Worm (Caenorhabditis elegans) whole organism, young adult: ENCODE measurements around the gene grd-12.

Experiments
- F33H1.4 ChIP-seq: fragments of 200-800 bp; sonication (Bioruptor generic); IDR thresholded peaks from 2 replicates; pipeline ENCODE4 v1.3.6; 2022; ENCODE audit warnings: missing genetic modification reagents, missing genetic modification characterization, missing compliant biosample characterization
- ama-1 ChIP-seq, 3 experiments: fragments of 150-350 bp in 1 of 3; sonication (generic microtip) in 2 of 3; optimal IDR thresholded peaks; 2 replicates each; lab custom pipeline; 2014 to 2018; ENCODE audit warnings: missing biosample characterization in 2 of 3, missing genetic modification characterization in 2 of 3, missing genetic modification reagents in 2 of 3
- attf-5 ChIP-seq: fragments of 200-800 bp; sonication (Bioruptor generic); optimal IDR thresholded peaks from 2 replicates; lab custom pipeline; 2018; ENCODE audit warnings: mild to moderate bottlenecking, missing genetic modification characterization, missing compliant biosample characterization
- attf-6 ChIP-seq: fragments of 200-800 bp; sonication (Bioruptor generic); IDR thresholded peaks from 2 replicates; pipeline ENCODE4 v1.3.6; 2022; ENCODE audit warnings: missing genetic modification reagents, missing genetic modification characterization, missing compliant biosample characterization
- ceh-58 ChIP-seq: fragments of 200-800 bp; sonication (Bioruptor generic); IDR thresholded peaks from 2 replicates; pipeline ENCODE4 v1.3.6; 2022; ENCODE audit warnings: missing genetic modification characterization, missing compliant biosample characterization
- gei-17 ChIP-seq: fragments of 200-800 bp; sonication (Bioruptor generic); optimal IDR thresholded peaks from 2 replicates; lab custom pipeline; 2018; ENCODE audit warnings: mild to moderate bottlenecking, missing genetic modification characterization, missing compliant biosample characterization
- hlh-12 ChIP-seq: sonication (generic microtip); optimal IDR thresholded peaks from 2 replicates; lab custom pipeline; 2016; ENCODE audit warnings: missing genetic modification characterization, missing compliant biosample characterization
- nhr-80 ChIP-seq: sonication (generic microtip); optimal IDR thresholded peaks from 2 replicates; lab custom pipeline; 2016; ENCODE audit warnings: missing genetic modification characterization, missing compliant biosample characterization
- pha-4 ChIP-seq: fragments of 150-350 bp; sonication (generic microtip); optimal IDR thresholded peaks from 2 replicates; lab custom pipeline; 2014; ENCODE audit warnings: missing biosample characterization, missing genetic modification reagents, missing genetic modification characterization
- snpc-4 ChIP-seq, 5 experiments: fragments of 150-350 bp in 1 of 5; sonication (generic microtip) in 4 of 5; optimal IDR thresholded peaks; 2 replicates each; lab custom pipeline; 2014 to 2018; ENCODE audit warnings: missing genetic modification characterization in 5 of 5, missing biosample characterization in 3 of 5, antibody characterized with exemption in 2 of 5, mild to moderate bottlenecking in 2 of 5, missing compliant biosample characterization in 2 of 5, missing genotype in 2 of 5, moderate library complexity in 2 of 5, missing genetic modification reagents in 1 of 5
- unc-130 ChIP-seq: sonication (generic microtip); optimal IDR thresholded peaks from 2 replicates; lab custom pipeline; 2016; ENCODE audit warnings: missing genetic modification reagents, missing genetic modification characterization, missing compliant biosample characterization
- zfh-2 ChIP-seq: fragments of 200-800 bp; sonication (Bioruptor generic); conservative IDR thresholded peaks from 2 replicates; pipeline ENCODE4 v1.3.6; 2022; ENCODE audit warnings: missing genetic modification reagents, missing genetic modification characterization, missing compliant biosample characterization

DNA sequence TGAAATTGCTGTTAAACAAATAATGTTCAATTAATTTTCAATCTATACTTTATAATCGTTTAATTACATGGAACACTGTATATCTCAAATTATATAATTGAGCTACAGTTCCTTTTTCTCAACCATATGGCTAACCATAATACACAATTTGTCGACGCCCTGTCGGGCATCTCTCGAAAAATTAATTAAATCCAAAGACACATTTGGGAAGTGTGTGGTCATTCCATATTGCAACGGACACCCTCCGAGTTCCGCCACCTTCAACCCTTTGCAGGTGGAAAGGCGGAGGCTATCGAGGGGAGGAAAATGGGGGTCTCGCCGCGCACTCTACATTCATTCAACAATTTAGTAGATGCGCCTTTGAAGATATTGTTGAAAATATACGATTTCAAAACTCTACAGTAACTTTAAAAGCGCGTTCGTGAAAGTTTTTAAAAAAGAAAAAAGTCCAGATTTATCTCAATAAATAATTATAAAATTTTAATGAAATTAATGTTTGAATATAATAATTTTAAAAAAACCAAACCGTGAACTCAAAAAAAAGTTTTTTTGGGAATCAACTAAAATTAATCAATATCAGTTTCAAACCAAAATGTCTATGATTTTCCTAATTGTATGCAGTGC is 50.7 kb downstream of the grd-12 start, which contains the start of gene F14H8.8:
- TF ChIP-seq attf-5 (GFP tag; lab: Kevin White, UChicago) (no peak), nhr-80 (tag; lab: Kevin White, UChicago) (no peak), hlh-12 (tag; lab: Kevin White, UChicago) (no peak), attf-6 (GFP tag; lab: Robert Waterston, UW) (peak; percentile 72), snpc-4 (GFP tag; optimal IDR thresholded peaks at IDR 0.05; lab: Kevin White, UChicago) (peak; percentile 96), snpc-4 (tag; optimal IDR thresholded peaks at IDR 0.05; lab: Kevin White, UChicago) (peak; percentile 87 to 98 (median 96)), zfh-2 (GFP tag; lab: Robert Waterston, UW) (no peak), unc-130 (GFP tag; lab: Kevin White, UChicago) (no peak), ama-1 (optimal IDR thresholded peaks at IDR 0.05; lab: Kevin White, UChicago) (no peak), ama-1 (GFP tag; optimal IDR thresholded peaks at IDR 0.05; lab: Kevin White, UChicago) (no peak), gei-17 (no peak), ceh-58 (no peak), F33H1.4 (GFP tag; lab: Robert Waterston, UW) (peak; percentile 65), pha-4 (tag; lab: Kevin White, UChicago) (no peak)
